Worm (Caenorhabditis elegans) whole organism, L1 larva: ENCODE results near the gene hpo-10.

Experiments used
- C04F5.9 ChIP-seq: sonication (generic microtip); optimal IDR thresholded peaks from 2 replicates; lab custom pipeline; 2016; ENCODE audit warnings: missing genetic modification characterization, missing compliant biosample characterization
- C16A3.4 ChIP-seq: fragments of 150-350 bp; optimal IDR thresholded peaks from 2 replicates; lab custom pipeline; 2014; ENCODE audit warnings: missing biosample characterization, missing genetic modification characterization
- C34B4.2 ChIP-seq: sonication (generic microtip); optimal IDR thresholded peaks from 2 replicates; lab custom pipeline; 2017; ENCODE audit warnings: mild to moderate bottlenecking, missing genetic modification characterization, missing compliant biosample characterization
- aly-2 ChIP-seq: fragments of 150-350 bp; optimal IDR thresholded peaks from 2 replicates; lab custom pipeline; 2014; ENCODE audit warnings: missing biosample characterization, missing genetic modification characterization
- blmp-1 ChIP-seq: fragments of 150-350 bp; optimal IDR thresholded peaks from 2 replicates; lab custom pipeline; 2014; ENCODE audit warnings: missing biosample characterization, missing genetic modification characterization
- ces-1 ChIP-seq: fragments of 150-350 bp; optimal IDR thresholded peaks from 2 replicates; lab custom pipeline; 2014; ENCODE audit warnings: missing biosample characterization, missing genetic modification reagents, missing genetic modification characterization
- efl-1 ChIP-seq, 4 experiments: fragments of 150-350 bp; optimal IDR thresholded peaks in 3 of 4; peaks in 1 of 4; 1 replicate in 1 of 4; 2 replicates in 3 of 4; lab custom pipeline; 2014; ENCODE audit warnings: missing biosample characterization in 2 of 4, missing genetic modification characterization in 2 of 4, missing genetic modification reagents in 2 of 4
- elt-2 ChIP-seq: sonication (generic microtip); optimal IDR thresholded peaks from 2 replicates; lab custom pipeline; 2016; ENCODE audit warnings: missing genetic modification characterization, mild to moderate bottlenecking, inconsistent platforms, missing compliant biosample characterization, missing genetic modification reagents
- elt-3 ChIP-seq, 6 experiments: fragments of 150-350 bp in 1 of 6; sonication (generic microtip); optimal IDR thresholded peaks; 2 replicates each; lab custom pipeline; 2017 to 2018; ENCODE audit warnings: missing biosample characterization in 6 of 6, missing genetic modification characterization in 6 of 6, inconsistent platforms in 1 of 6
- ets-5 ChIP-seq: fragments of 200-800 bp; sonication (Bioruptor generic); IDR thresholded peaks from 2 replicates; pipeline ENCODE4 v1.3.6; 2022; ENCODE audit warnings: missing genetic modification characterization, missing compliant biosample characterization
- fkh-4 ChIP-seq: sonication (generic microtip); optimal IDR thresholded peaks from 2 replicates; lab custom pipeline; 2016; ENCODE audit warnings: missing compliant biosample characterization, missing genetic modification characterization, borderline replicate concordance
- fkh-8 ChIP-seq: sonication (generic microtip); optimal IDR thresholded peaks from 2 replicates; lab custom pipeline; 2016; ENCODE audit warnings: mild to moderate bottlenecking, missing genetic modification characterization, missing compliant biosample characterization
- fos-1 ChIP-seq: fragments of 150-350 bp; optimal IDR thresholded peaks from 2 replicates; lab custom pipeline; 2014; ENCODE audit warnings: missing biosample characterization, missing genetic modification characterization
- grh-1 ChIP-seq: fragments of 200-800 bp; sonication (Bioruptor generic); IDR thresholded peaks from 2 replicates; pipeline ENCODE4 v1.3.6; 2022; ENCODE audit warnings: missing genetic modification reagents, missing genetic modification characterization, missing compliant biosample characterization
- hlh-17 ChIP-seq: fragments of 200-800 bp; sonication (Bioruptor generic); optimal IDR thresholded peaks from 2 replicates; lab custom pipeline; 2018; ENCODE audit warnings: missing genetic modification characterization, mild to moderate bottlenecking, missing compliant biosample characterization, moderate library complexity, borderline replicate concordance
- isw-1 ChIP-seq: fragments of 200-800 bp; sonication (Bioruptor generic); IDR thresholded peaks from 2 replicates; pipeline ENCODE4 v1.3.6; 2022; ENCODE audit warnings: missing genetic modification characterization, missing compliant biosample characterization
- jun-1 ChIP-seq: fragments of 150-350 bp; optimal IDR thresholded peaks from 2 replicates; lab custom pipeline; 2014; ENCODE audit warnings: missing biosample characterization, missing genetic modification reagents, missing genetic modification characterization
- lin-14 ChIP-seq: fragments of 200-800 bp; sonication (Bioruptor generic); optimal IDR thresholded peaks from 2 replicates; lab custom pipeline; 2018; ENCODE audit warnings: mild to moderate bottlenecking, missing genetic modification characterization, moderate library complexity, missing compliant biosample characterization
- lin-15B ChIP-seq: fragments of 150-350 bp; sonication (generic microtip); optimal IDR thresholded peaks from 3 replicates; lab custom pipeline; 2014; ENCODE audit warnings: missing biosample characterization, missing genetic modification characterization
- lin-35 ChIP-seq, 2 experiments: fragments of 150-350 bp; optimal IDR thresholded peaks; 2 replicates each; lab custom pipeline; 2014; ENCODE audit warnings: missing biosample characterization in 2 of 2, missing genetic modification characterization in 2 of 2, missing genetic modification reagents in 2 of 2
- lin-39 ChIP-seq: fragments of 150-350 bp; optimal IDR thresholded peaks from 2 replicates; lab custom pipeline; 2014; ENCODE audit warnings: missing biosample characterization, missing genetic modification reagents, missing genetic modification characterization
- lir-3 ChIP-seq: sonication (generic microtip); optimal IDR thresholded peaks from 2 replicates; lab custom pipeline; 2016; ENCODE audit warnings: mild to moderate bottlenecking, missing genetic modification characterization, moderate library complexity, missing compliant biosample characterization; ENCODE audit not compliant: poor library complexity
- lsy-2 ChIP-seq, 2 experiments: fragments of 150-350 bp; optimal IDR thresholded peaks; 2 replicates each; lab custom pipeline; 2014; ENCODE audit warnings: missing biosample characterization in 2 of 2, missing genetic modification characterization in 2 of 2
- mdl-1 ChIP-seq, 2 experiments: fragments of 150-350 bp; optimal IDR thresholded peaks; 2 replicates each; lab custom pipeline; 2014 to 2017; ENCODE audit warnings: missing biosample characterization in 2 of 2, missing genetic modification characterization in 2 of 2, inconsistent platforms in 1 of 2
- mep-1 ChIP-seq: fragments of 150-350 bp; optimal IDR thresholded peaks from 2 replicates; lab custom pipeline; 2014; ENCODE audit warnings: missing biosample characterization, missing genetic modification characterization
- nhr-12 ChIP-seq: sonication (generic microtip); optimal IDR thresholded peaks from 2 replicates; lab custom pipeline; 2017; ENCODE audit warnings: missing biosample characterization, missing genetic modification characterization
- nhr-19 ChIP-seq: fragments of 200-800 bp; sonication (Bioruptor generic); conservative IDR thresholded peaks from 2 replicates; pipeline ENCODE4 v1.3.6; 2022; ENCODE audit warnings: missing genetic modification characterization, missing compliant biosample characterization
- nhr-20 ChIP-seq: sonication (generic microtip); optimal IDR thresholded peaks from 2 replicates; lab custom pipeline; 2016; ENCODE audit warnings: mild to moderate bottlenecking, missing genetic modification characterization, missing compliant biosample characterization
- nhr-237 ChIP-seq: fragments of 150-350 bp; optimal IDR thresholded peaks from 2 replicates; lab custom pipeline; 2014; ENCODE audit warnings: missing biosample characterization, missing genetic modification characterization
- nhr-28 ChIP-seq: fragments of 150-350 bp; optimal IDR thresholded peaks from 2 replicates; lab custom pipeline; 2014; ENCODE audit warnings: missing biosample characterization, missing genetic modification characterization
- nhr-47 ChIP-seq: sonication (generic microtip); optimal IDR thresholded peaks from 2 replicates; lab custom pipeline; 2016; ENCODE audit warnings: mild to moderate bottlenecking, missing genetic modification characterization, moderate library complexity, missing compliant biosample characterization
- nhr-71 ChIP-seq: sonication (generic microtip); optimal IDR thresholded peaks from 2 replicates; lab custom pipeline; 2016; ENCODE audit warnings: mild to moderate bottlenecking, missing genetic modification characterization, moderate library complexity, missing compliant biosample characterization
- nhr-76 ChIP-seq: sonication (generic microtip); optimal IDR thresholded peaks from 2 replicates; lab custom pipeline; 2017; ENCODE audit warnings: missing biosample characterization, missing genetic modification characterization
- nhr-77 ChIP-seq: fragments of 150-350 bp; optimal IDR thresholded peaks from 2 replicates; lab custom pipeline; 2014; ENCODE audit warnings: missing biosample characterization, missing genetic modification characterization
- pax-3 ChIP-seq: fragments of 200-800 bp; sonication (Bioruptor generic); optimal IDR thresholded peaks from 2 replicates; lab custom pipeline; 2018; ENCODE audit warnings: mild to moderate bottlenecking, missing genetic modification characterization, moderate library complexity, missing compliant biosample characterization
- rnt-1 ChIP-seq: sonication (generic microtip); optimal IDR thresholded peaks from 2 replicates; lab custom pipeline; 2016; ENCODE audit warnings: mild to moderate bottlenecking, missing genetic modification characterization, moderate library complexity, missing compliant biosample characterization
- skn-1 ChIP-seq: fragments of 150-350 bp; optimal IDR thresholded peaks from 2 replicates; lab custom pipeline; 2014; ENCODE audit warnings: missing biosample characterization, missing genetic modification characterization
- snpc-4 ChIP-seq: fragments of 150-350 bp; optimal IDR thresholded peaks from 2 replicates; lab custom pipeline; 2014; ENCODE audit warnings: missing biosample characterization, missing genetic modification characterization
- snu-23 ChIP-seq: sonication (generic microtip); optimal IDR thresholded peaks from 2 replicates; lab custom pipeline; 2016; ENCODE audit warnings: missing genetic modification characterization, missing compliant biosample characterization
- sox-4 ChIP-seq: sonication (generic microtip); optimal IDR thresholded peaks from 2 replicates; lab custom pipeline; 2016; ENCODE audit warnings: missing genetic modification characterization, missing compliant biosample characterization
- sptf-1 ChIP-seq: fragments of 150-350 bp; optimal IDR thresholded peaks from 2 replicates; lab custom pipeline; 2014; ENCODE audit warnings: missing biosample characterization, missing genetic modification characterization
- sup-37 ChIP-seq: fragments of 200-800 bp; sonication (Bioruptor generic); optimal IDR thresholded peaks from 2 replicates; lab custom pipeline; 2018; ENCODE audit warnings: mild to moderate bottlenecking, missing genetic modification characterization, missing compliant biosample characterization
- tbx-2 ChIP-seq: sonication (generic microtip); optimal IDR thresholded peaks from 2 replicates; lab custom pipeline; 2016; ENCODE audit warnings: missing genetic modification characterization, missing compliant biosample characterization
- tlp-1 ChIP-seq: fragments of 150-350 bp; optimal IDR thresholded peaks from 2 replicates; lab custom pipeline; 2014; ENCODE audit warnings: missing biosample characterization, missing genetic modification characterization
- unc-62 ChIP-seq: fragments of 150-350 bp; optimal IDR thresholded peaks from 2 replicates; lab custom pipeline; 2014; ENCODE audit warnings: missing biosample characterization, missing genetic modification reagents, missing genetic modification characterization
- unc-86 ChIP-seq: sonication (generic microtip); optimal IDR thresholded peaks from 2 replicates; lab custom pipeline; 2016; ENCODE audit warnings: missing genetic modification characterization, missing compliant biosample characterization
- unc-98 ChIP-seq: fragments of 200-800 bp; sonication (Bioruptor generic); IDR thresholded peaks from 2 replicates; pipeline ENCODE4 v1.3.6; 2022; ENCODE audit warnings: missing genetic modification characterization, missing compliant biosample characterization
- xbp-1 ChIP-seq: sonication (generic microtip); optimal IDR thresholded peaks from 2 replicates; lab custom pipeline; 2016; ENCODE audit warnings: missing genetic modification characterization, missing compliant biosample characterization
- zip-4 ChIP-seq: fragments of 200-800 bp; sonication (Bioruptor generic); optimal IDR thresholded peaks from 2 replicates; lab custom pipeline; 2018; ENCODE audit warnings: mild to moderate bottlenecking, missing genetic modification characterization, moderate library complexity, missing compliant biosample characterization
- ztf-11 ChIP-seq, 2 experiments: sonication (generic microtip); optimal IDR thresholded peaks; 2 replicates each; lab custom pipeline; 2016 to 2017; ENCODE audit warnings: missing genetic modification characterization in 2 of 2, missing biosample characterization in 1 of 2, missing compliant biosample characterization in 1 of 2
- ztf-4 ChIP-seq: fragments of 150-350 bp; optimal IDR thresholded peaks from 2 replicates; lab custom pipeline; 2014; ENCODE audit warnings: missing biosample characterization, missing genetic modification characterization

Gene hpo-10

DNA sequence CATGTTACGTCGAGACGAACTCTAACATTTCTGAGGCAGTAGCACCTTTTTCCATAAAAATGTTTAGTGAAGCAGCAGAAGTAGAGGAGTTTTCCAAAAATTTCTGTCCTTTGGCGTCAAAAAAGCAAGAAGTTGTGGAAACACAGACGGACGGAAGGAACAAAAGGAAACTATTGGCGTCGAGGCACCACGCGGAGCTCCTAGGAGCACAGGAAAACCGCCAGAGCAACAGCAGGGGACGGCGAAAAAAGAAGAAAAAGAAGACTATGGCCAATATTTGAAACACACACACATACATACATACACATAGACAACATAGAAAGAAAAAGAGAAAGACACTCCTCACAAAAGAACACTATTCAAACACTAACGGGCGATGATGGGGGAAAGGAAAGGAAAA lies 36.4 kb upstream of the hpo-10 start (continued):
- TF ChIP-seq blmp-1 (tag; lab: Kevin White, UChicago), result no peak
- TF ChIP-seq lir-3 (tag; lab: Kevin White, UChicago), result no peak
- no peak for TF ChIP-seq lin-15B (tag; lab: Kevin White, UChicago)
- TF ChIP-seq C04F5.9 (tag; lab: Kevin White, UChicago), result no peak
- no peak for TF ChIP-seq ets-5
- TF ChIP-seq zip-4 (GFP tag; lab: Kevin White, UChicago), result no peak
- TF ChIP-seq nhr-76, result no peak
- TF ChIP-seq fkh-8 (tag; lab: Kevin White, UChicago), result no peak
- TF ChIP-seq sptf-1, result no peak
- TF ChIP-seq C34B4.2 (tag; lab: Kevin White, UChicago), result no peak

DNA sequence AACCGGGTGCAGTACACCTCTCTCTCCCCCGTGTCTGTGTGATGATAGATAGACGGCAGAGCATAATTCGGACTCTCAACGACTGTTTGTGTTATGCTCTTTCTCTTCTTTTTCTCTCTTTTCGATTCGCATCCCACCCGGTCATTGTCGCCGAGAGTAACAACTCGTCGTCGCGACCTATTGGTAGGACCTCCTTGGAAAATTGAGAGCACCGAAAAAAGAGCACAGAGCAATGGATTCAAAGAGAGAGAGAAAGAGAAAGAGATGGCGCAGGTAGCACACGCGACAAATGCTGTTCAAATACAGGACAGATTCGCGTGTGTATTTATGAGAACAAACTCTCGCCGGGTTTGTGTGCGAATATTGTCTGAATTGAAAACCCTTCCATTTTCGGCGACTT lies 35.6 kb upstream of the hpo-10 start:
- TF ChIP-seq nhr-12 (tag; lab: Kevin White, UChicago), result no peak
- TF ChIP-seq unc-62 (GFP tag; lab: Kevin White, UChicago), result no peak
- TF ChIP-seq ztf-4 (tag; lab: Kevin White, UChicago), result no peak
- peak; percentile 75 for TF ChIP-seq lin-14
- peak in 1 of 2 experiments; percentile 31 for TF ChIP-seq lsy-2 (tag; optimal IDR thresholded peaks at IDR 0.05; lab: Kevin White, UChicago)
- no peak for TF ChIP-seq unc-86 (tag; lab: Kevin White, UChicago)
- peak; percentile 11 for TF ChIP-seq nhr-77 (tag; lab: Kevin White, UChicago)
- TF ChIP-seq fkh-4 (tag; lab: Kevin White, UChicago), result no peak
- no peak for TF ChIP-seq elt-3 (tag; optimal IDR thresholded peaks at IDR 0.05; lab: Kevin White, UChicago)
- no peak for TF ChIP-seq C04F5.9 (tag; lab: Kevin White, UChicago)
- TF ChIP-seq nhr-20 (tag; lab: Kevin White, UChicago), result peak; percentile 34
- TF ChIP-seq mep-1 (tag; lab: Kevin White, UChicago), result peak; percentile 40
- no peak for TF ChIP-seq xbp-1
- TF ChIP-seq skn-1, result peak; percentile 19
- TF ChIP-seq fos-1 (tag; lab: Kevin White, UChicago), result no peak
- TF ChIP-seq nhr-19, result 0 out of 2 replicates have a peak, but pooled peaks have one; percentile 2
- TF ChIP-seq nhr-71 (tag; lab: Kevin White, UChicago), result peak; percentile 70
- TF ChIP-seq grh-1 (GFP tag; lab: Robert Waterston, UW), result no peak
- no peak for TF ChIP-seq snpc-4 (tag; lab: Kevin White, UChicago)
- no peak for TF ChIP-seq jun-1
- TF ChIP-seq C16A3.4 (tag; lab: Kevin White, UChicago), result no peak
- TF ChIP-seq C34B4.2 (tag; lab: Kevin White, UChicago), result no peak
- TF ChIP-seq hlh-17, result no peak
- TF ChIP-seq nhr-237, result no peak
- TF ChIP-seq nhr-47 (tag; lab: Kevin White, UChicago), result peak; percentile 13
- TF ChIP-seq tbx-2 (tag; lab: Kevin White, UChicago), result peak; percentile 55
- peak in 1 of 2 experiments; percentile 4 for TF ChIP-seq efl-1 (optimal IDR thresholded peaks at IDR 0.05; lab: Kevin White, UChicago)
- peak in 1 of 2 experiments; percentile 94 for TF ChIP-seq efl-1 (GFP tag; optimal IDR thresholded peaks at IDR 0.05 in 1 of 2; lab: Kevin White, UChicago)
- peak; percentile 10 for TF ChIP-seq fkh-8 (tag; lab: Kevin White, UChicago)
- no peak for TF ChIP-seq lir-3 (tag; lab: Kevin White, UChicago)
- TF ChIP-seq sox-4 (tag; lab: Kevin White, UChicago), result no peak
- TF ChIP-seq ztf-11 (tag; optimal IDR thresholded peaks at IDR 0.05; lab: Kevin White, UChicago), result no peak
- peak in 1 of 2 experiments; percentile 62 for TF ChIP-seq mdl-1 (tag; optimal IDR thresholded peaks at IDR 0.05; lab: Kevin White, UChicago)
- no peak for TF ChIP-seq sptf-1
- peak; percentile 18 for TF ChIP-seq rnt-1 (tag; lab: Kevin White, UChicago)
- no peak for TF ChIP-seq unc-98 (GFP tag; lab: Robert Waterston, UW)

DNA sequence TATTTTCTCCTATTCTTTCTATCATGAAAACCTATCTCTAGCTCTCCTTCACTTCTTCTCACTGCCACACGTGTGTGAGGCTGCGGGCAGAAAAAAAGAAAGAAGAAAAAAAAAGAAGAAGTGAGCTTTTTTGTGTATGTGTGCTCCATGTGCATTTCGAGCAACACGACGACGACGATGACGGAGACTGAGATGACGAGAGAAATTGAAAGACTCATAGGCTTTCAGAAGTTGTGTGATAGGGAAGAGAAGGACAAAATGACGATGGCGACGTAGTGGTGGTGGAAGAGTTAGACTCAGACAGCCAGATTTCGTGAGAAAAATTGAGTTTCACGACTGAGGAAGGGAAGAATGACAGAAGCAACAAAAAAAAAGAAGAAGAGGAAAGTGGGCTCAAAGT lies 33.8 kb upstream of the hpo-10 start:
- TF ChIP-seq lin-35 (GFP tag; optimal IDR thresholded peaks at IDR 0.05; lab: Kevin White, UChicago), result peak in 1 of 2 experiments; percentile 56
- TF ChIP-seq pax-3 (tag; lab: Kevin White, UChicago), result no peak
- no peak for TF ChIP-seq elt-2 (tag; lab: Kevin White, UChicago)
- peak; percentile 51 for TF ChIP-seq isw-1
- no peak for TF ChIP-seq sup-37 (GFP tag; lab: Kevin White, UChicago)
- TF ChIP-seq lin-14, result peak; percentile 96
- TF ChIP-seq fos-1 (tag; lab: Kevin White, UChicago), result peak; percentile 40
- TF ChIP-seq lin-15B (tag; lab: Kevin White, UChicago), result no peak
- TF ChIP-seq nhr-28 (tag; lab: Kevin White, UChicago), result no peak
- TF ChIP-seq lin-39 (tag; lab: Kevin White, UChicago), result no peak
- no peak for TF ChIP-seq ces-1 (GFP tag; lab: Kevin White, UChicago)
- peak; percentile 75 for TF ChIP-seq snu-23 (GFP tag; lab: Kevin White, UChicago)
- TF ChIP-seq aly-2 (tag; lab: Kevin White, UChicago), result no peak
- TF ChIP-seq ets-5, result no peak
- TF ChIP-seq sptf-1, result no peak
- TF ChIP-seq tlp-1 (tag; lab: Kevin White, UChicago), result no peak
